Worm (Caenorhabditis elegans): Measurements from ENCODE around the gene lys-6.

The lys-6 gene

DNA sequence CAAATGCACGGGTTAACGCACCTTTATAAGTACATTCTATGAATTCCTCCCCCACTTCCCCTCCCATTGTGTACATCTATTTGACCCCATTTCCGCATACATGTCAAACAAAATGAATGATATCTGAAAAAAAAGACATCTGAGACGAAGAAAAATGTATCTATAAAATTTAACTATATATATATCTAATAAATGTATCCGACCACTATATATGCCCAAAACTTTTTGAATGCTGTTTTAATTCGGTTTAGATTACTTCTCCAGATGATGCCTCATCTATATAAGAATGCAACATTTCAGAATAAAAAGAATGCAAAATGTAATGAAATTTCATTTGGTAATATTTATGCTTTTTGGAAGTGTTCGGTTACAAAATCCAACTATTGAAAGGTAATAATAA lies 49.3 kb downstream of the lys-6 start, which contains the start of gene rib-1:
TSS of gene rib-1 (plus strand) at position 301 of the 400 bp plus-strand sequence.
- no peak for TF ChIP-seq snpc-4 (tag; optimal IDR thresholded peaks at IDR 0.05)
